Worm (Caenorhabditis elegans) whole organism, mixed stage, embryonic: Measurements from ENCODE around the gene srh-116.

Experiments
- blmp-1 ChIP-seq: fragments of 150-350 bp; optimal IDR thresholded peaks from 2 replicates; lab custom pipeline; 2014; ENCODE audit warnings: missing biosample characterization, missing genetic modification characterization
- ceh-43 ChIP-seq: fragments of 200-800 bp; sonication (Bioruptor generic); optimal IDR thresholded peaks from 2 replicates; lab custom pipeline; 2018; ENCODE audit warnings: mild to moderate bottlenecking, missing genetic modification characterization, moderate library complexity, missing compliant biosample characterization
- elt-3 ChIP-seq: fragments of 150-350 bp; optimal IDR thresholded peaks from 2 replicates; lab custom pipeline; 2014; ENCODE audit warnings: missing biosample characterization, missing genetic modification characterization
- nhr-237 ChIP-seq: fragments of 150-350 bp; optimal IDR thresholded peaks from 2 replicates; lab custom pipeline; 2014; ENCODE audit warnings: missing biosample characterization, missing genetic modification characterization
- nhr-28 ChIP-seq: fragments of 150-350 bp; optimal IDR thresholded peaks from 2 replicates; lab custom pipeline; 2014; ENCODE audit warnings: missing biosample characterization, missing genetic modification characterization
- nhr-76 ChIP-seq: sonication (generic microtip); optimal IDR thresholded peaks from 2 replicates; lab custom pipeline; 2017; ENCODE audit warnings: missing biosample characterization, missing genetic modification characterization
- unc-62 ChIP-seq: fragments of 150-350 bp; optimal IDR thresholded peaks from 2 replicates; lab custom pipeline; 2014; ENCODE audit warnings: missing biosample characterization, missing genetic modification reagents, missing genetic modification characterization

DNA sequence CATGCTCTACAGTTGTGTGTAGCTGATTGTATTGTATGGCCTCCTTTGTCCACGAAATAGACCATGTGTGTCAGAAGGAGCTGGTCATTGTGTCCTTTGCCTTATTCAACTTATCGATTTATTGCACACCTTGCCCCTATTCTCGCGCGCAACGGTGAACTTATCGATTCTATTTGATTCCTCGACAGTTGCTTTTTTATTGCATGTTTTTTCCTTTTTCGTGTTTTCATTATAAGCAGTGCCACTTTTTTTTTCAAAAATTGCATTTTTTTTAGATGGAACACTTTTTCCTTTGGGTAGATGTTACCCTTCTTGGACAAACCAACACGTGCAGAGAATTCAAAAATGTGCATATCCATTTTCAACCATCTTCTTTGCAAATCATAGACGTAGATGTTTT lies 18.3 kb upstream of the srh-116 start, which contains the start of gene K10G4.10:
- TF ChIP-seq unc-62 (GFP tag; lab: Kevin White, UChicago) (no peak), nhr-28 (tag; lab: Kevin White, UChicago) (no peak), nhr-237 (tag; lab: Kevin White, UChicago) (no peak), blmp-1 (tag; lab: Kevin White, UChicago) (no peak), elt-3 (tag; lab: Kevin White, UChicago) (no peak), nhr-76 (no peak), ceh-43 (GFP tag; lab: Kevin White, UChicago) (no peak)
